Fruit fly (Drosophila melanogaster): ENCODE measurements around the gene CG45045.
A peak's percentile ranks its signal among the peaks of the same experiment; 100 is the strongest.

Gene CG45045

DNA sequence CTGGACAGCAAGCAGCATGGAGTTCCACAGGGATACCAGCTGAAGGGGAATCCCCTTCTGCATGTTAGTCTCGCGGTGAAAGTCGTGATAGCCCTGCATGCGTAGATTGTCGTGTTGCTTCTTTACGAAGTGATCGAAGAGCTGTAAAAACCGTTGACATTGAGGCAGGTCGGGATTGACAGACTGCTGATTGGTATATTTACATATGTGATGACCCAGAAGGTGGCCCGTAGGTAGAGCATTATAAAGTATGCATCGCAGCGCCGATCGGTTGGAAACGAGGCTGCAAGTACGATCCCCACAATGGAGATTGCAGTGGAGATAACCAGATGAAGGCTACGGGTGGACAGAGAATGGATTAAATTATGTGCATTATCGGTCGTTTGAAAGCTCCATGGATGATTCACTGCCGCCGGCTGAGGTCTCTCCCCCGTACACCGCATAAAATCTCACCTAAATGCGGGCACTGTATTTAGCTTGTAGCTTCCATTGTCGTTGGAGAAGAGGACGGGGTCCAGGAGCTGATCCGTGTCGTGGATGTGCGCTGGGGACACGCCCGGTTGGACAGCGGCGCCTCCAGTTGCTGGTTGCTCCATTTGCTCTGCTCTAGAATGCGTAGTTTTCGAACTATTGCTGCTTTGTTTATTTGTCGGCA, 3.0 kb downstream of the CG45045 start:
- TF ChIP-seq tj (GFP tag; optimal IDR thresholded peaks at IDR 0.05), result peak; percentile 67
- peak; percentile 99 for TF ChIP-seq kay (GFP tag; ENCODE audit: borderline replicate concordance)
- peak; percentile 37 for TF ChIP-seq cic (GFP tag; optimal IDR thresholded peaks at IDR 0.05)
- TF ChIP-seq CG11617 (GFP tag; optimal IDR thresholded peaks at IDR 0.05), result no peak

dm6 chr3R:17670857-17671336, 3.5 kb downstream of the CG45045 start, which contains the start of the genes CG7523 and Mps1:
Gene CG7523 (minus strand): TSS chr3R:17670895.
Gene Mps1 (plus strand): TSS chr3R:17671271.
- TF ChIP-seq cnc (optimal IDR thresholded peaks at IDR 0.05), result no peak
- no peak for TF ChIP-seq cic (GFP tag; optimal IDR thresholded peaks at IDR 0.05)
- no peak for TF ChIP-seq CG7045 (GFP tag; optimal IDR thresholded peaks at IDR 0.05)
- TF ChIP-seq Crg-1 (GFP tag; optimal IDR thresholded peaks at IDR 0.05), result peak; percentile 47
- TF ChIP-seq CG14711 (tag; optimal IDR thresholded peaks at IDR 0.05), result peak; percentile 100
- TF ChIP-seq ovo (GFP tag; optimal IDR thresholded peaks at IDR 0.05), result peak; percentile 1
- peak; percentile 37 for TF ChIP-seq CG11617 (GFP tag; optimal IDR thresholded peaks at IDR 0.05)
- peak; percentile 93 for TF ChIP-seq kay (GFP tag; ENCODE audit: borderline replicate concordance)
- peak; percentile 35 for TF ChIP-seq Mnt (GFP tag; optimal IDR thresholded peaks at IDR 0.05)

DNA sequence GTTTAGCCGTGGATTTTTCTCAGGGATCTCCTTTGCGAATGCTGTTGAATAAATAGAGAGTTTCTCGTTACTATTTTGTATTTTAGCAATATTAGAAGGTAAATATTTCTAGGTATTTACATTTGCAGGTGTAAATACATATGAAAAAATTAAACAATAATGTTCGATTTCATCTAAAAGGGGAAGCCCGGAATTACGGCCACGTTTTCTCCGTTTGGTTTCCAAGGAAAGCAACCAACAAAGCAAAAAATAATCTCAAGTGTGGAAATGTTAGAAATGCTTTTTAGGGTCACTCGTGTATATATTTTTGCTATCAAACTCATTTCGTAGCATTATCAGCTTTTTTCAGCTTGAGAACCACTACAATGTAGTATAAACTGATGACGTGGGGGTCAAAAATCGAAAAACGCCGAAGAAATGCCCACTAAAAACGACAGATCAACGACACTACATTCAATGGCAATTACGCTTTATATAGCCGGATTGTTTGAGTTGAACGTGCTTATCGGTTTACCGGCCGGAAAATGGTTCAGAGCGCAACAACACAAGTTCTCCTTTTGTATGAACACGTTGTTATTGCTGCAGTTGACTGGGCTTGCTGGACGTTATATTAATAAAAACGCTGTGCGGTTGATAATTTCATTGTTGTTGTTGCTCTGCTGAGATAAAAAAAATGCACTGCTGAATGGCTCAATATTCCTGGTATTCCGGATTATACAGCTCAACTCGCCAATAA, 10.9 kb downstream of the CG45045 start:
- TF ChIP-seq CG14711 (tag; optimal IDR thresholded peaks at IDR 0.05), result no peak
- peak; percentile 61 for TF ChIP-seq cic (GFP tag; optimal IDR thresholded peaks at IDR 0.05)
- peak; percentile 21 for TF ChIP-seq tj (GFP tag; optimal IDR thresholded peaks at IDR 0.05)
- no peak for TF ChIP-seq CG7101 (tag; optimal IDR thresholded peaks at IDR 0.05)
- TF ChIP-seq CG11617 (GFP tag; optimal IDR thresholded peaks at IDR 0.05), result no peak
- peak; percentile 43 for TF ChIP-seq Mnt (GFP tag; optimal IDR thresholded peaks at IDR 0.05)
- TF ChIP-seq bab1 (GFP tag; optimal IDR thresholded peaks at IDR 0.05), result peak; percentile 31
- no peak for TF ChIP-seq Clk (GFP tag; optimal IDR thresholded peaks at IDR 0.05)
- TF ChIP-seq CG12768 (GFP tag; optimal IDR thresholded peaks at IDR 0.05), result peak; percentile 57
- TF ChIP-seq ovo (GFP tag; optimal IDR thresholded peaks at IDR 0.05), result no peak
- peak; percentile 4 for TF ChIP-seq Crg-1 (GFP tag; optimal IDR thresholded peaks at IDR 0.05)

dm6 chr3R:17679368-17679997, 12.1 kb downstream of the CG45045 start:
- TF ChIP-seq toe (GFP tag; optimal IDR thresholded peaks at IDR 0.05), result no peak
- TF ChIP-seq CG12768 (GFP tag; optimal IDR thresholded peaks at IDR 0.05), result peak; percentile 49
- TF ChIP-seq CG33017 (tag; optimal IDR thresholded peaks at IDR 0.05), result peak; percentile 69
- no peak for TF ChIP-seq CG5204 (GFP tag; optimal IDR thresholded peaks at IDR 0.05)
- no peak for TF ChIP-seq Hr96 (GFP tag; optimal IDR thresholded peaks at IDR 0.05)
- TF ChIP-seq Mnt (GFP tag; optimal IDR thresholded peaks at IDR 0.05), result no peak
- TF ChIP-seq ovo (GFP tag; optimal IDR thresholded peaks at IDR 0.05), result peak; percentile 8
- peak; percentile 73 for TF ChIP-seq CG11617 (GFP tag; optimal IDR thresholded peaks at IDR 0.05)
- TF ChIP-seq bab1 (GFP tag; optimal IDR thresholded peaks at IDR 0.05), result peak; percentile 83
- peak; percentile 17 for TF ChIP-seq cic (GFP tag; optimal IDR thresholded peaks at IDR 0.05)
- TF ChIP-seq CG14711 (tag; optimal IDR thresholded peaks at IDR 0.05), result peak; percentile 69
- TF ChIP-seq cnc (optimal IDR thresholded peaks at IDR 0.05), result no peak
- no peak for TF ChIP-seq Clk (GFP tag; optimal IDR thresholded peaks at IDR 0.05)
- TF ChIP-seq CG7045 (GFP tag; optimal IDR thresholded peaks at IDR 0.05), result peak; percentile 46
- TF ChIP-seq CG7101 (tag; optimal IDR thresholded peaks at IDR 0.05), result peak; percentile 68
- peak; percentile 9 for TF ChIP-seq CG1620 (GFP tag; optimal IDR thresholded peaks at IDR 0.05)
- peak; percentile 51 for TF ChIP-seq pad (GFP tag; optimal IDR thresholded peaks at IDR 0.05)
- no peak for TF ChIP-seq Crg-1 (GFP tag; optimal IDR thresholded peaks at IDR 0.05)
- peak; percentile 69 for TF ChIP-seq kay (GFP tag; ENCODE audit: borderline replicate concordance)
- peak; percentile 99 for TF ChIP-seq tj (GFP tag; optimal IDR thresholded peaks at IDR 0.05)

- TF ChIP-seq CG7045 (GFP tag; optimal IDR thresholded peaks at IDR 0.05) (no peak), CG5204 (GFP tag; optimal IDR thresholded peaks at IDR 0.05) (no peak), CG7101 (tag; optimal IDR thresholded peaks at IDR 0.05) (no peak)
These were observed 12.9 kb downstream of the CG45045 start for dm6 chr3R:17680268-17680638.

DNA sequence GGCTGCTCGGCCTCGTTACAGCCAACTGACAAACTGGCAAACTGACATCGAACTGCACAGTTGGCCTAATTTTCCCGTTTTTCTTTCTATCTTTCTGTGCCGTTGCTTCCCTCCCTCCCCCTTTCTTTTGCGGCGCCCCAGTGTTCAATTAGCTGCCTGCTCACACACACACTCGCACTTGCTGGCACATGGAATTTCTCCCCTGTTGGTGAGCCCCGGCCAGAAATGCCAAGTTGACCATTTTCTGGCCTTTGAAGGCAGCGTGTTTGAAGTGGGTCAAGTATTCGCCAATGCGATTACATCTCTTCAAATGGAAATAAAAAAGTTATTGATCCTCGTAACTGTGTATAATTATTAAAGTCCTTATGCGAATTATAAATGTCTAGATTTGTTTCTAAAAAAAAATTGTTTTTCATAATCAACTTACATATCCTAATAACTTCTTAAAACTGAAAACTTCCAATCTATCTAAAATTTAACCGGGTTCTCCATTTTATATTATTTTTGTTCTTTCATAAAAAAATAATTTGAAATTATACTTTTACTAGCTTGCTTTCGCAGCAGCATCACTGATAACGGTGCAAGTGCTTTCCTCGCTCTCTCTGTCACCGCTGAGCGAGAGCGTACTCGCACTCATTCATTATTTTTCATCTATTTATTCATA, 13.4 kb downstream of the CG45045 start:
- TF ChIP-seq bab1 (GFP tag; optimal IDR thresholded peaks at IDR 0.05), result peak; percentile 25
- peak; percentile 75 for TF ChIP-seq tj (GFP tag; optimal IDR thresholded peaks at IDR 0.05)
- TF ChIP-seq Mnt (GFP tag; optimal IDR thresholded peaks at IDR 0.05), result peak; percentile 74
- peak; percentile 52 for TF ChIP-seq pad (GFP tag; optimal IDR thresholded peaks at IDR 0.05)
- TF ChIP-seq CG12768 (GFP tag; optimal IDR thresholded peaks at IDR 0.05), result peak; percentile 18
- peak; percentile 3 for TF ChIP-seq CG1620 (GFP tag; optimal IDR thresholded peaks at IDR 0.05)
- peak; percentile 6 for TF ChIP-seq Crg-1 (GFP tag; optimal IDR thresholded peaks at IDR 0.05)
- no peak for TF ChIP-seq toe (GFP tag; optimal IDR thresholded peaks at IDR 0.05)
- peak; percentile 11 for TF ChIP-seq CG14711 (tag; optimal IDR thresholded peaks at IDR 0.05)
- peak; percentile 18 for TF ChIP-seq ovo (GFP tag; optimal IDR thresholded peaks at IDR 0.05)
- TF ChIP-seq CG5204 (GFP tag; optimal IDR thresholded peaks at IDR 0.05), result no peak
- TF ChIP-seq CG11617 (GFP tag; optimal IDR thresholded peaks at IDR 0.05), result peak; percentile 72
- TF ChIP-seq Hr96 (GFP tag; optimal IDR thresholded peaks at IDR 0.05), result no peak
- TF ChIP-seq cnc (optimal IDR thresholded peaks at IDR 0.05), result no peak
- TF ChIP-seq CG33017 (tag; optimal IDR thresholded peaks at IDR 0.05), result peak; percentile 43
- peak; percentile 30 for TF ChIP-seq kay (GFP tag; ENCODE audit: borderline replicate concordance)
- no peak for TF ChIP-seq cic (GFP tag; optimal IDR thresholded peaks at IDR 0.05)
- TF ChIP-seq CG7045 (GFP tag; optimal IDR thresholded peaks at IDR 0.05), result peak; percentile 28
- peak; percentile 24 for TF ChIP-seq CG7101 (tag; optimal IDR thresholded peaks at IDR 0.05)
- peak; percentile 35 for TF ChIP-seq Clk (GFP tag; optimal IDR thresholded peaks at IDR 0.05)
